Worm (Caenorhabditis elegans) whole organism, L2 larva: ENCODE data around the gene elo-9.

Experiments used
- alr-1 ChIP-seq: fragments of 150-350 bp; optimal IDR thresholded peaks from 2 replicates; lab custom pipeline; 2014; ENCODE audit warnings: missing biosample characterization, missing genetic modification characterization
- elt-1 ChIP-seq: fragments of 150-350 bp; optimal IDR thresholded peaks from 2 replicates; lab custom pipeline; 2014; ENCODE audit warnings: missing biosample characterization, missing genetic modification characterization
- elt-3 ChIP-seq: sonication (generic microtip); optimal IDR thresholded peaks from 2 replicates; lab custom pipeline; 2017; ENCODE audit warnings: missing biosample characterization, missing genetic modification characterization
- fos-1 ChIP-seq: fragments of 150-350 bp; optimal IDR thresholded peaks from 2 replicates; lab custom pipeline; 2014; ENCODE audit warnings: missing biosample characterization, missing genetic modification characterization
- lin-39 ChIP-seq: fragments of 150-350 bp; optimal IDR thresholded peaks from 2 replicates; lab custom pipeline; 2014; ENCODE audit warnings: missing biosample characterization, missing genetic modification reagents, missing genetic modification characterization
- lsy-2 ChIP-seq, 2 experiments: fragments of 150-350 bp in 1 of 2; sonication (generic microtip) in 1 of 2; optimal IDR thresholded peaks; 2 replicates each; lab custom pipeline; 2014 to 2017; ENCODE audit warnings: missing biosample characterization in 2 of 2, missing genetic modification characterization in 2 of 2
- nhr-11 ChIP-seq: fragments of 150-350 bp; optimal IDR thresholded peaks from 2 replicates; lab custom pipeline; 2014; ENCODE audit warnings: missing biosample characterization, missing genetic modification characterization
- sem-4 ChIP-seq: fragments of 150-350 bp; optimal IDR thresholded peaks from 2 replicates; lab custom pipeline; 2014; ENCODE audit warnings: missing biosample characterization, missing genetic modification reagents, missing genetic modification characterization
- ztf-11 ChIP-seq: sonication (generic microtip); optimal IDR thresholded peaks from 2 replicates; lab custom pipeline; 2017; ENCODE audit warnings: missing biosample characterization, missing genetic modification characterization

ce11 chrII:14959273-14959672 lies 4.6 kb downstream of the elo-9 start:
- no peak for TF ChIP-seq sem-4 (tag; lab: Kevin White, UChicago)
- TF ChIP-seq elt-3 (tag; lab: Kevin White, UChicago) = no peak
- TF ChIP-seq alr-1 (tag; lab: Kevin White, UChicago) = no peak
- no peak for TF ChIP-seq lsy-2 (tag; optimal IDR thresholded peaks at IDR 0.05; lab: Kevin White, UChicago)
- TF ChIP-seq elt-1 (tag; lab: Kevin White, UChicago) = no peak
- no peak for TF ChIP-seq nhr-11 (tag; lab: Kevin White, UChicago)
- no peak for TF ChIP-seq lin-39
- peak; percentile 89 for TF ChIP-seq fos-1 (tag; lab: Kevin White, UChicago)
- no peak for TF ChIP-seq ztf-11 (tag; lab: Kevin White, UChicago)
